Worm (Caenorhabditis elegans) whole organism, early embryonic: Measurements from ENCODE around the gene rab-21.

Experiments
- B0310.2 ChIP-seq: sonication (generic microtip); optimal IDR thresholded peaks from 2 replicates; lab custom pipeline; 2016; ENCODE audit warnings: mild to moderate bottlenecking, missing genetic modification characterization, missing compliant biosample characterization
- F13C5.2 ChIP-seq: sonication (generic microtip); optimal IDR thresholded peaks from 2 replicates; lab custom pipeline; 2017; ENCODE audit warnings: mild to moderate bottlenecking, missing genetic modification characterization, inconsistent platforms, missing compliant biosample characterization
- aly-1 ChIP-seq: sonication (generic microtip); optimal IDR thresholded peaks from 2 replicates; lab custom pipeline; 2016; ENCODE audit warnings: missing genetic modification characterization, missing compliant biosample characterization
- ama-1 ChIP-seq: fragments of 150-350 bp; optimal IDR thresholded peaks from 2 replicates; lab custom pipeline; 2014
- ceh-13 ChIP-seq: fragments of 200-800 bp; sonication (Bioruptor generic); optimal IDR thresholded peaks from 2 replicates; lab custom pipeline; 2018; ENCODE audit warnings: mild to moderate bottlenecking, missing genetic modification characterization, missing compliant biosample characterization
- ceh-36 ChIP-seq: sonication (generic microtip); optimal IDR thresholded peaks from 2 replicates; lab custom pipeline; 2016; ENCODE audit warnings: missing genetic modification characterization, inconsistent platforms, missing compliant biosample characterization
- ets-7 ChIP-seq: sonication (generic microtip); optimal IDR thresholded peaks from 2 replicates; lab custom pipeline; 2016; ENCODE audit warnings: missing genotype, missing genetic modification characterization, missing compliant biosample characterization
- flt-1 ChIP-seq: fragments of 200-800 bp; sonication (Bioruptor generic); IDR thresholded peaks from 2 replicates; pipeline ENCODE4 v1.3.6; 2022; ENCODE audit warnings: missing genetic modification characterization, missing compliant biosample characterization
- hmbx-1 ChIP-seq: sonication (generic microtip); optimal IDR thresholded peaks from 2 replicates; lab custom pipeline; 2016; ENCODE audit warnings: mild to moderate bottlenecking, missing genetic modification characterization, missing compliant biosample characterization
- hmg-4 ChIP-seq: fragments of 200-800 bp; sonication (Bioruptor generic); optimal IDR thresholded peaks from 2 replicates; lab custom pipeline; 2018; ENCODE audit warnings: mild to moderate bottlenecking, missing genetic modification characterization, missing compliant biosample characterization
- hnd-1 ChIP-seq: sonication (generic microtip); optimal IDR thresholded peaks from 2 replicates; lab custom pipeline; 2016; ENCODE audit warnings: missing genetic modification characterization, missing compliant biosample characterization
- pes-1 ChIP-seq: fragments of 200-800 bp; sonication (Bioruptor generic); IDR thresholded peaks from 2 replicates; pipeline ENCODE4 v1.3.6; 2022; ENCODE audit warnings: missing genetic modification reagents, missing genetic modification characterization, missing compliant biosample characterization
- scrt-1 ChIP-seq: fragments of 200-800 bp; sonication (Bioruptor generic); IDR thresholded peaks from 2 replicates; pipeline ENCODE4 v1.3.6; 2022; ENCODE audit warnings: missing genetic modification characterization, missing compliant biosample characterization
- sea-1 ChIP-seq: fragments of 200-800 bp; sonication (Bioruptor generic); conservative IDR thresholded peaks from 2 replicates; pipeline ENCODE4 v1.3.6; 2022; ENCODE audit warnings: missing genetic modification characterization, missing compliant biosample characterization
- tbx-11 ChIP-seq: fragments of 200-800 bp; sonication (Bioruptor generic); IDR thresholded peaks from 2 replicates; pipeline ENCODE4 v1.3.6; 2022; ENCODE audit warnings: missing genetic modification characterization, missing compliant biosample characterization
- tbx-37 ChIP-seq: fragments of 200-800 bp; sonication (Bioruptor generic); conservative IDR thresholded peaks from 2 replicates; pipeline ENCODE4 v1.3.6; 2022; ENCODE audit warnings: missing genetic modification reagents, missing genetic modification characterization, missing compliant biosample characterization
- tra-4 ChIP-seq: sonication (generic microtip); optimal IDR thresholded peaks from 2 replicates; lab custom pipeline; 2017; ENCODE audit warnings: missing genetic modification characterization, missing compliant biosample characterization

The rab-21 gene

DNA sequence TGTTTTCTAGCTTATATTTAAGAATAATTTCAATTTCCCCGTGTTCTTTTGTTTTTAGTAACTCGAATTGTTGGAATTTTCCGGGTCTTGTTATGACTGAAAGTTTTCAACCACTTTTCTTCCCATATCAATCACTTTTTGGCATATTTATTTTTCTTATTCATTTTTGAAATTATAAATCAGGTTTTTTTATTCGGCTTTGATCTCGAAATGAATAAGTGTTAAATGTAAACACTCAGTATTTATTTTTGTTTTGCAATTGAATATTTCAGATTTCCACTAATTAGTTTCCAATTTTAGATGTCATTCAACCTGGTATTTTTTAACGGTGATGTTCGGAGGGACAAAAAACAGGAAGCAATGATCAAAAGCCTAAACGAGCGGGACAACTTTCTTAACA, 50.3 kb downstream of the rab-21 start, which contains the start of gene etc-1:
Gene etc-1, plus strand, starts transcription at position 301 of the 400 bp plus-strand sequence.
- TF ChIP-seq aly-1 (tag; lab: Kevin White, UChicago) = no peak
- TF ChIP-seq hmbx-1 = no peak
- no peak for TF ChIP-seq tbx-37 (GFP tag; lab: Robert Waterston, UW)
- TF ChIP-seq tbx-11 (GFP tag; lab: Robert Waterston, UW) = no peak
- TF ChIP-seq ama-1 (lab: Kevin White, UChicago) = no peak
- no peak for TF ChIP-seq pes-1
- no peak for TF ChIP-seq scrt-1
- no peak for TF ChIP-seq F13C5.2 (tag; lab: Kevin White, UChicago)
- no peak for TF ChIP-seq ceh-36 (tag; lab: Kevin White, UChicago)
- no peak for TF ChIP-seq flt-1
- TF ChIP-seq ets-7 = no peak
- no peak for TF ChIP-seq sea-1 (GFP tag; lab: Robert Waterston, UW)
- no peak for TF ChIP-seq B0310.2 (tag; lab: Kevin White, UChicago)
- no peak for TF ChIP-seq ceh-13 (GFP tag; lab: Kevin White, UChicago)
- TF ChIP-seq hmg-4 (GFP tag; lab: Kevin White, UChicago) = no peak
- TF ChIP-seq tra-4 (tag; lab: Kevin White, UChicago) = no peak
- TF ChIP-seq hnd-1 = no peak
